Worm (Caenorhabditis elegans) whole organism, L4/young adult: ENCODE data around the gene nhr-211.

Source experiments
- W03F9.2 ChIP-seq: fragments of 150-350 bp; optimal IDR thresholded peaks from 2 replicates; lab custom pipeline; 2014; ENCODE audit warnings: missing biosample characterization, missing genetic modification characterization
- dao-5 ChIP-seq: sonication (generic microtip); optimal IDR thresholded peaks from 2 replicates; lab custom pipeline; 2016; ENCODE audit warnings: missing genotype, missing genetic modification characterization, moderate library complexity, missing compliant biosample characterization
- him-1 ChIP-seq: sonication (generic microtip); optimal IDR thresholded peaks from 2 replicates; lab custom pipeline; 2016; ENCODE audit warnings: missing genotype, missing genetic modification reagents, missing genetic modification characterization, missing compliant biosample characterization

- TF ChIP-seq him-1 (no peak), dao-5 (tag; lab: Kevin White, UChicago) (no peak), W03F9.2 (no peak)
These were observed 47.4 kb downstream of the nhr-211 start, which contains the start of gene nhr-132 for ce11 chrV:534176-534575.
